Worm (Caenorhabditis elegans): ENCODE data around the gene imph-1.
A peak's percentile ranks its signal among the peaks of the same experiment; 100 is the strongest.

ce11 chrIII:4551963-4552362 lies 1.5 kb upstream of the imph-1 start:
- TF ChIP-seq nhr-76 (tag; optimal IDR thresholded peaks at IDR 0.05): no peak
- no peak for TF ChIP-seq cnd-1 (tag; optimal IDR thresholded peaks at IDR 0.05)
- no peak for TF ChIP-seq nhr-237 (tag; optimal IDR thresholded peaks at IDR 0.05)
- no peak for TF ChIP-seq elt-1 (tag; optimal IDR thresholded peaks at IDR 0.05; ENCODE audit: borderline replicate concordance, insufficient read depth)
- no peak for TF ChIP-seq mep-1 (tag; optimal IDR thresholded peaks at IDR 0.05)
- no peak for TF ChIP-seq blmp-1 (tag; optimal IDR thresholded peaks at IDR 0.05)
- TF ChIP-seq ztf-11 (tag; optimal IDR thresholded peaks at IDR 0.05): no peak
- TF ChIP-seq ces-1 (GFP tag; optimal IDR thresholded peaks at IDR 0.05): no peak
- no peak for TF ChIP-seq elt-3 (tag; optimal IDR thresholded peaks at IDR 0.05)
- TF ChIP-seq nhr-28 (tag; optimal IDR thresholded peaks at IDR 0.05): no peak
- no peak for TF ChIP-seq mab-5 (tag; optimal IDR thresholded peaks at IDR 0.05)
- no peak for TF ChIP-seq drap-1 (GFP tag; optimal IDR thresholded peaks at IDR 0.05)
- peak; percentile 33 for TF ChIP-seq pha-4 (tag; optimal IDR thresholded peaks at IDR 0.05)
- TF ChIP-seq snpc-4 (tag; optimal IDR thresholded peaks at IDR 0.05): no peak

Measured in whole organism, mixed stage, embryonic.